Worm (Caenorhabditis elegans): Measurements from ENCODE around the gene ZK637.12.

Gene ZK637.12

DNA sequence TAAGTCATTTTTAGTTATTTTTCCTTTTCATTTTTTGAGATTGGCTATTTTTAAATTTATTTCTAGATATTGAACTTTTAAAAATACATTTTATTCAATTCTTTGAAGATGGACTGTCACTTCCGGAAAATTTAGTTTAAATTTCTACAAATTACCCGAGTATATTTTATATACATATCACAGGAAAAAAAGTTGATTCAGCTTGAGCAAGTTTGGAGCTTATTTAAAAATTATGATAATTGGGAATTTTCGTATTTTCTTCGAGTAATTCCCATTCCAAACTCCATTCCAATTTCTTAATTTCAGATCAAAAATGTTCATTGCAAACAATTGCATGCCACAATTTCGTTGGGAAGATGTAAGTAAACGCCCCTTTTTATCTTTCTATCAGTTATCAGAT lies 5.7 kb downstream of the ZK637.12 start, which contains the start of gene arrd-15:
arrd-15 (plus strand) TSS at position 301 of the 400 bp plus-strand sequence.
- TF ChIP-seq lin-39 (tag; optimal IDR thresholded peaks at IDR 0.05) (no peak), snu-23 (GFP tag; optimal IDR thresholded peaks at IDR 0.05) (no peak), swsn-7 (tag; optimal IDR thresholded peaks at IDR 0.05) (no peak), egl-27 (tag; optimal IDR thresholded peaks at IDR 0.05) (no peak), nhr-85 (tag) (no peak)

ce11 chrIII:8933696-8934095 lies 9.7 kb downstream of the ZK637.12 start:
- TF ChIP-seq snpc-4 (tag; optimal IDR thresholded peaks at IDR 0.05) (no peak), nhr-47 (tag; optimal IDR thresholded peaks at IDR 0.05) (no peak), ceh-90 (tag; optimal IDR thresholded peaks at IDR 0.05) (no peak), nhr-90 (tag; optimal IDR thresholded peaks at IDR 0.05; ENCODE audit: poor library complexity) (no peak), efl-1 (optimal IDR thresholded peaks at IDR 0.05) (no peak), efl-1 (GFP tag; optimal IDR thresholded peaks at IDR 0.05 in 1 of 2) (no peak), lin-13 (GFP tag; optimal IDR thresholded peaks at IDR 0.05) (no peak), swsn-7 (tag; optimal IDR thresholded peaks at IDR 0.05) (no peak), lin-14 (GFP tag; optimal IDR thresholded peaks at IDR 0.05) (peak; percentile 54), hlh-4 (tag; optimal IDR thresholded peaks at IDR 0.05) (no peak), lin-15B (tag; optimal IDR thresholded peaks at IDR 0.05) (no peak), lsy-2 (tag; optimal IDR thresholded peaks at IDR 0.05) (peak in 1 of 2 experiments; percentile 21), skn-1 (tag; optimal IDR thresholded peaks at IDR 0.05) (no peak), nhr-11 (tag; optimal IDR thresholded peaks at IDR 0.05) (no peak), dpl-1 (GFP tag; optimal IDR thresholded peaks at IDR 0.05) (no peak), grh-1 (GFP tag; IDR thresholded peaks at IDR 0.05) (no peak), nhr-77 (tag; optimal IDR thresholded peaks at IDR 0.05) (no peak), nhr-76 (tag; optimal IDR thresholded peaks at IDR 0.05) (no peak), nhr-71 (tag; optimal IDR thresholded peaks at IDR 0.05) (peak; percentile 0), ceh-82 (tag; optimal IDR thresholded peaks at IDR 0.05) (peak in 1 of 3 experiments; percentile 14), unc-98 (GFP tag; IDR thresholded peaks at IDR 0.05) (no peak)

DNA sequence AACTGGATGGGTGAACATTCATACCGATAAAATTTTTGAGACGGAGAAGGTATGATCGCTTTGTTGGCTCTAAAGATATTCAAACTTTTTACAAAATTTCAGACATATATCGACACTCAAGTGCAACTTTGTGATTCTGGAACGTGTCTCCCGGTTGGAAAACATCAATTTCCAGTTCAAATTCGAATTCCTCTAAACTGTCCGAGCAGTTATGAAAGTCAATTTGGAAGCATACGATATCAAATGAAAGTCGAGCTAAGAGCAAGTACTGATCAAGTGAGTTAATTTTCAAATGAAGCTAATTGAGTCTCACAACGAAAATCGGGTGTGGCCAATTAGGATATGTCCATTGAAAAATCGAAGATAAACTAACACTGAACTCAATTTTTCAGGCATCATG lies 10.3 kb downstream of the ZK637.12 start:
- no peak for TF ChIP-seq irx-1 (tag; optimal IDR thresholded peaks at IDR 0.05)
- TF ChIP-seq zag-1 (tag; optimal IDR thresholded peaks at IDR 0.05), result no peak
- TF ChIP-seq efl-1 (optimal IDR thresholded peaks at IDR 0.05), result no peak
- peak in 1 of 2 experiments; percentile 91 for TF ChIP-seq efl-1 (GFP tag; optimal IDR thresholded peaks at IDR 0.05 in 1 of 2)

- peak; percentile 83 for TF ChIP-seq mep-1 (tag; optimal IDR thresholded peaks at IDR 0.05)
- no peak for TF ChIP-seq fkh-4 (tag; optimal IDR thresholded peaks at IDR 0.05; ENCODE audit: borderline replicate concordance)
- peak; percentile 35 for TF ChIP-seq isw-1 (GFP tag; IDR thresholded peaks at IDR 0.05)
- TF ChIP-seq swsn-7 (tag; optimal IDR thresholded peaks at IDR 0.05), result peak; percentile 76
- TF ChIP-seq alr-1 (tag; optimal IDR thresholded peaks at IDR 0.05; ENCODE audit: borderline replicate concordance), result no peak
- peak; percentile 34 for TF ChIP-seq sox-4 (tag; optimal IDR thresholded peaks at IDR 0.05)
- peak; percentile 83 for TF ChIP-seq nhr-71 (tag; optimal IDR thresholded peaks at IDR 0.05)
- peak; percentile 55 to 71 for TF ChIP-seq efl-1 (optimal IDR thresholded peaks at IDR 0.05)
- peak; percentile 47 to 97 for TF ChIP-seq efl-1 (GFP tag; optimal IDR thresholded peaks at IDR 0.05 in 1 of 2)
- TF ChIP-seq vab-15 (tag; optimal IDR thresholded peaks at IDR 0.05), result no peak
- no peak for TF ChIP-seq fkh-10 (GFP tag; optimal IDR thresholded peaks at IDR 0.05)
- peak; percentile 27 for TF ChIP-seq aly-2 (tag; optimal IDR thresholded peaks at IDR 0.05)
- TF ChIP-seq ceh-63 (GFP tag; optimal IDR thresholded peaks at IDR 0.05), result no peak
- TF ChIP-seq nhr-237 (tag; optimal IDR thresholded peaks at IDR 0.05), result peak; percentile 18
- peak; percentile 9 for TF ChIP-seq ceh-8 (GFP tag; optimal IDR thresholded peaks at IDR 0.05)
- no peak for TF ChIP-seq pqm-1 (tag; optimal IDR thresholded peaks at IDR 0.05)
- no peak for TF ChIP-seq egl-27 (tag; optimal IDR thresholded peaks at IDR 0.05)
- peak; percentile 38 for TF ChIP-seq ztf-4 (tag; optimal IDR thresholded peaks at IDR 0.05)
- peak; percentile 57 for TF ChIP-seq egl-13 (tag; optimal IDR thresholded peaks at IDR 0.05)
- no peak for TF ChIP-seq Y116A8C.19 (tag; optimal IDR thresholded peaks at IDR 0.05; ENCODE audit: borderline replicate concordance)
- peak; percentile 76 for TF ChIP-seq lin-13 (GFP tag; optimal IDR thresholded peaks at IDR 0.05)
- TF ChIP-seq unc-130 (tag; optimal IDR thresholded peaks at IDR 0.05), result peak; percentile 32
- TF ChIP-seq unc-30 (tag; optimal IDR thresholded peaks at IDR 0.05), result no peak
- TF ChIP-seq nhr-19 (GFP tag; conservative IDR thresholded peaks at IDR 0.05), result peak; percentile 76
- no peak for TF ChIP-seq tlp-1 (tag; optimal IDR thresholded peaks at IDR 0.05)
- TF ChIP-seq hpl-2 (GFP tag; optimal IDR thresholded peaks at IDR 0.05), result no peak
- TF ChIP-seq nhr-77 (tag; optimal IDR thresholded peaks at IDR 0.05), result peak; percentile 54
- no peak for TF ChIP-seq C34B4.2 (tag; optimal IDR thresholded peaks at IDR 0.05)
Observed at ce11 chrIII:8937571-8937970, 13.5 kb downstream of the ZK637.12 start.

All from whole organism, L1 larva.